Worm (Caenorhabditis elegans) whole organism, mixed stage, embryonic: ENCODE measurements around the gene Y67H2A.2.

Experiments
- ceh-39 ChIP-seq: fragments of 150-350 bp; optimal IDR thresholded peaks from 2 replicates; lab custom pipeline; 2014; ENCODE audit warnings: missing biosample characterization, missing genetic modification characterization
- elt-1 ChIP-seq: sonication (generic microtip); optimal IDR thresholded peaks from 2 replicates; lab custom pipeline; 2017; ENCODE audit warnings: missing genetic modification characterization, mild to moderate bottlenecking, missing compliant biosample characterization, antibody characterized with exemption, moderate library complexity, borderline replicate concordance; ENCODE audit not compliant: insufficient read depth
- ham-2 ChIP-seq: fragments of 200-800 bp; sonication (Bioruptor generic); optimal IDR thresholded peaks from 2 replicates; lab custom pipeline; 2018; ENCODE audit warnings: mild to moderate bottlenecking, missing genetic modification characterization, missing compliant biosample characterization
- lsy-2 ChIP-seq: fragments of 150-350 bp; optimal IDR thresholded peaks from 2 replicates; lab custom pipeline; 2014; ENCODE audit warnings: missing biosample characterization, missing genetic modification characterization
- mab-5 ChIP-seq: fragments of 150-350 bp; optimal IDR thresholded peaks from 2 replicates; lab custom pipeline; 2014; ENCODE audit warnings: missing biosample characterization, missing genetic modification characterization
- nhr-12 ChIP-seq: fragments of 150-350 bp; optimal IDR thresholded peaks from 2 replicates; lab custom pipeline; 2014; ENCODE audit warnings: missing biosample characterization, missing genetic modification characterization
- nhr-28 ChIP-seq: fragments of 150-350 bp; optimal IDR thresholded peaks from 2 replicates; lab custom pipeline; 2014; ENCODE audit warnings: missing biosample characterization, missing genetic modification characterization
- pha-4 ChIP-seq: fragments of 150-350 bp; optimal IDR thresholded peaks from 2 replicates; lab custom pipeline; 2018; ENCODE audit warnings: missing biosample characterization, missing genetic modification reagents, missing genetic modification characterization
- sem-2 ChIP-seq: fragments of 200-800 bp; sonication (Bioruptor generic); optimal IDR thresholded peaks from 2 replicates; lab custom pipeline; 2018; ENCODE audit warnings: mild to moderate bottlenecking, missing genetic modification characterization, missing compliant biosample characterization
- unc-62 ChIP-seq: fragments of 150-350 bp; optimal IDR thresholded peaks from 2 replicates; lab custom pipeline; 2014; ENCODE audit warnings: missing biosample characterization, missing genetic modification reagents, missing genetic modification characterization
- ztf-11 ChIP-seq: fragments of 150-350 bp; optimal IDR thresholded peaks from 2 replicates; lab custom pipeline; 2014; ENCODE audit warnings: missing biosample characterization, missing genetic modification characterization

ce11 chrIV:13342555-13342954, 44.9 kb upstream of the Y67H2A.2 start, which contains the start of gene W02A2.5:
- TF ChIP-seq ztf-11 (tag; lab: Kevin White, UChicago) = no peak
- no peak for TF ChIP-seq ceh-39 (tag; lab: Kevin White, UChicago)
- TF ChIP-seq sem-2 (GFP tag; lab: Kevin White, UChicago) = no peak
- TF ChIP-seq ham-2 (GFP tag; lab: Kevin White, UChicago) = no peak
- TF ChIP-seq nhr-12 (tag; lab: Kevin White, UChicago) = no peak
- TF ChIP-seq mab-5 (tag; lab: Kevin White, UChicago) = no peak
- TF ChIP-seq lsy-2 (tag; lab: Kevin White, UChicago) = no peak
- TF ChIP-seq nhr-28 (tag; lab: Kevin White, UChicago) = no peak
- TF ChIP-seq pha-4 (tag; lab: Kevin White, UChicago) = no peak
- TF ChIP-seq unc-62 (GFP tag; lab: Kevin White, UChicago) = no peak
- TF ChIP-seq elt-1 = no peak
